Fruit fly (Drosophila melanogaster) S2 (cell line): ENCODE results near the gene mib1.

Experiments
- CG8478 ChIP-seq: fragments of >200 bp; optimal IDR thresholded peaks from 2 replicates; lab custom pipeline; 2018
- CTCF ChIP-seq, 2 experiments: fragments of >200 bp; optimal IDR thresholded peaks; 2 replicates each; lab custom pipeline; 2018

DNA sequence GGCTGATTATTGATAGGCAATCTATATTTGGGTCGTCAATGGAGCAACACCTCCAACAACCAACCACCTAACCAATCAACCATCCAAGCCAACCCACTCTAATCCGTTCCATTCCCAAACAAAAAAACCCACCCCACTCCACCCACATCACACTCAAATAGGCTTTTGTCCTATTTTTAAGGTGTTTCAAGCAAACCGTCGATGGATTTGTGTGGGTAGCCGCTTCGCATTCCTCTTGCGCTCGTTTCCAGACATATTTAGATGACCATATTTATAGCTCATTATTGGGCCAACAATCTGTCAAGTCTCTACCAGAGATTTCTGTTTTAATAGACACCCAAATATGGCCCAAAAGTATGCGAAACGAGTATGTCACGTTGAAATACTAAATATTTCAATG is 13.4 kb downstream of the mib1 start:
- TF ChIP-seq CG8478 (lab: Kevin White, UChicago) (no peak), CTCF (optimal IDR thresholded peaks at IDR 0.05; lab: Kevin White, UChicago) (no peak)
